Fruit fly (Drosophila melanogaster) whole organism, prepupa: ENCODE results near the gene Prm.

Source experiments
- Blimp-1 ChIP-seq: fragments of 200-800 bp; sonication (Bioruptor generic); optimal IDR thresholded peaks from 3 replicates; lab custom pipeline; 2017; ENCODE audit warnings: missing biosample characterization, missing genetic modification characterization, mild to moderate bottlenecking, moderate library complexity, missing genetic modification reagents
- CG10631 ChIP-seq: fragments of 200-800 bp; sonication (Bioruptor generic); optimal IDR thresholded peaks from 2 replicates; lab custom pipeline; 2016; ENCODE audit warnings: missing biosample characterization, missing genetic modification characterization
- CG10669 ChIP-seq: fragments of 200-800 bp; sonication (Bioruptor generic); optimal IDR thresholded peaks from 3 replicates; lab custom pipeline; 2018; ENCODE audit warnings: missing biosample characterization, mild to moderate bottlenecking, missing genetic modification characterization, moderate library complexity
- CG11762 ChIP-seq: fragments of 200-800 bp; sonication (Bioruptor generic); optimal IDR thresholded peaks from 3 replicates; lab custom pipeline; 2016; ENCODE audit warnings: missing biosample characterization, missing genetic modification characterization; ENCODE audit not compliant: insufficient read depth
- CG11902 ChIP-seq: fragments of 200-800 bp; sonication (Bioruptor generic); optimal IDR thresholded peaks from 3 replicates; lab custom pipeline; 2016; ENCODE audit warnings: missing biosample characterization, missing genetic modification characterization
- CG15336 ChIP-seq: fragments of 200-800 bp; sonication (Bioruptor generic); IDR thresholded peaks from 2 replicates; pipeline ENCODE4 v1.3.6; 2022; ENCODE audit warnings: missing biosample characterization, missing genetic modification characterization
- CG1621 ChIP-seq: fragments of 200-800 bp; sonication (Bioruptor generic); optimal IDR thresholded peaks from 3 replicates; lab custom pipeline; 2018; ENCODE audit warnings: missing biosample characterization, mild to moderate bottlenecking, missing genetic modification characterization
- CG16779 ChIP-seq: fragments of 200-800 bp; sonication (Bioruptor generic); optimal IDR thresholded peaks from 3 replicates; lab custom pipeline; 2017; ENCODE audit warnings: missing biosample characterization, mild to moderate bottlenecking, missing genetic modification characterization
- CG3032 ChIP-seq: fragments of 200-800 bp; optimal IDR thresholded peaks from 2 replicates; lab custom pipeline; 2019; ENCODE audit warnings: missing biosample characterization, mild to moderate bottlenecking, missing genetic modification characterization, moderate library complexity
- CG31627 ChIP-seq: fragments of 200-800 bp; sonication (Bioruptor generic); optimal IDR thresholded peaks from 3 replicates; lab custom pipeline; 2016; ENCODE audit warnings: missing biosample characterization, missing genetic modification characterization
- CG32006 ChIP-seq: fragments of 200-800 bp; sonication (Bioruptor generic); optimal IDR thresholded peaks from 3 replicates; lab custom pipeline; 2017; ENCODE audit warnings: missing biosample characterization, mild to moderate bottlenecking, missing genetic modification characterization
- CG34406 ChIP-seq: fragments of 200-800 bp; sonication (Bioruptor generic); optimal IDR thresholded peaks from 3 replicates; lab custom pipeline; 2016; ENCODE audit warnings: missing biosample characterization, missing genetic modification characterization
- CG3919 ChIP-seq: fragments of 200-800 bp; sonication (Bioruptor generic); optimal IDR thresholded peaks from 3 replicates; lab custom pipeline; 2016; ENCODE audit warnings: missing biosample characterization, missing genetic modification characterization
- CG4318 ChIP-seq: fragments of 200-800 bp; sonication (Bioruptor generic); optimal IDR thresholded peaks from 3 replicates; lab custom pipeline; 2017; ENCODE audit warnings: missing biosample characterization, mild to moderate bottlenecking, missing genetic modification characterization
- CG6163 ChIP-seq: fragments of 200-800 bp; sonication (Bioruptor generic); IDR thresholded peaks from 3 replicates; pipeline ENCODE4 v1.3.6; 2022; ENCODE audit warnings: missing biosample characterization, missing genetic modification characterization
- CG6276 ChIP-seq: fragments of 200-800 bp; sonication (Bioruptor generic); optimal IDR thresholded peaks from 2 replicates; lab custom pipeline; 2017; ENCODE audit warnings: missing biosample characterization, mild to moderate bottlenecking, missing genetic modification characterization
- CG6792 ChIP-seq: fragments of 200-800 bp; sonication (Bioruptor generic); optimal IDR thresholded peaks from 3 replicates; lab custom pipeline; 2016; ENCODE audit warnings: missing biosample characterization, missing genetic modification characterization
- CG6854 ChIP-seq: fragments of 200-800 bp; sonication (Bioruptor generic); optimal IDR thresholded peaks from 2 replicates; lab custom pipeline; 2017; ENCODE audit warnings: missing biosample characterization, mild to moderate bottlenecking, missing genetic modification characterization
- CG7368 ChIP-seq: fragments of 200-800 bp; sonication (Bioruptor generic); optimal IDR thresholded peaks from 3 replicates; lab custom pipeline; 2016; ENCODE audit warnings: missing biosample characterization, missing genetic modification characterization
- CG8119 ChIP-seq: fragments of 200-800 bp; sonication (Bioruptor generic); IDR thresholded peaks from 3 replicates; pipeline ENCODE4 v1.3.6; 2022; ENCODE audit warnings: missing biosample characterization, missing genetic modification characterization
- CG8319 ChIP-seq: fragments of 200-800 bp; sonication (Bioruptor generic); optimal IDR thresholded peaks from 3 replicates; lab custom pipeline; 2016; ENCODE audit warnings: missing biosample characterization, missing genetic modification characterization
- CG8632 ChIP-seq: fragments of 200-800 bp; sonication (Bioruptor generic); optimal IDR thresholded peaks from 3 replicates; lab custom pipeline; 2016; ENCODE audit warnings: missing biosample characterization, missing genetic modification characterization
- Eip75B ChIP-seq: fragments of 200-800 bp; sonication (Bioruptor generic); optimal IDR thresholded peaks from 3 replicates; lab custom pipeline; 2016; ENCODE audit warnings: missing biosample characterization, missing genetic modification characterization
- Eip78C ChIP-seq: fragments of 200-800 bp; sonication (Bioruptor generic); peaks from one replicate; lab custom pipeline; 2016; ENCODE audit warnings: missing biosample characterization, missing genetic modification characterization
- Eip93F ChIP-seq: fragments of 200-800 bp; sonication (Bioruptor generic); optimal IDR thresholded peaks from 2 replicates; lab custom pipeline; 2016; ENCODE audit warnings: missing biosample characterization, mild to moderate bottlenecking, missing genetic modification characterization
- Ets21C ChIP-seq: fragments of 200-800 bp; sonication (Bioruptor generic); optimal IDR thresholded peaks from 3 replicates; lab custom pipeline; 2016; ENCODE audit warnings: missing biosample characterization, missing genetic modification characterization
- Ets96B ChIP-seq: fragments of 200-800 bp; optimal IDR thresholded peaks from 2 replicates; lab custom pipeline; 2019; ENCODE audit warnings: missing biosample characterization, mild to moderate bottlenecking, missing genetic modification characterization, moderate library complexity
- Gug ChIP-seq: fragments of 200-800 bp; sonication (Bioruptor generic); IDR thresholded peaks from 2 replicates; pipeline ENCODE4 v1.3.6; 2022; ENCODE audit warnings: missing biosample characterization, missing genetic modification characterization
- Hr38 ChIP-seq: sonication (Bioruptor generic); optimal IDR thresholded peaks from 2 replicates; lab custom pipeline; 2016; ENCODE audit warnings: missing biosample characterization, missing genetic modification characterization
- Hr39 ChIP-seq: fragments of 200-800 bp; sonication (Bioruptor generic); optimal IDR thresholded peaks from 2 replicates; lab custom pipeline; 2016; ENCODE audit warnings: missing biosample characterization, missing genetic modification characterization
- Hr4 ChIP-seq: fragments of 200-800 bp; sonication (Bioruptor generic); optimal IDR thresholded peaks from 3 replicates; lab custom pipeline; 2016; ENCODE audit warnings: missing biosample characterization, missing genetic modification characterization
- Met ChIP-seq: fragments of 200-800 bp; sonication (Bioruptor generic); optimal IDR thresholded peaks from 3 replicates; lab custom pipeline; 2016; ENCODE audit warnings: missing biosample characterization, missing genetic modification characterization
- OdsH ChIP-seq: fragments of 200-800 bp; sonication (Bioruptor generic); optimal IDR thresholded peaks from 3 replicates; lab custom pipeline; 2016; ENCODE audit warnings: missing biosample characterization, missing genetic modification characterization
- Smox ChIP-seq: fragments of 200-800 bp; sonication (Bioruptor generic); optimal IDR thresholded peaks from 3 replicates; lab custom pipeline; 2016; ENCODE audit warnings: missing biosample characterization, missing genetic modification characterization
- Sox102F ChIP-seq: fragments of 200-800 bp; sonication (Bioruptor generic); optimal IDR thresholded peaks from 2 replicates; lab custom pipeline; 2016; ENCODE audit warnings: missing biosample characterization, mild to moderate bottlenecking, missing genetic modification characterization
- Sox14 ChIP-seq: fragments of 200-800 bp; sonication (Bioruptor generic); optimal IDR thresholded peaks from 3 replicates; lab custom pipeline; 2016; ENCODE audit warnings: missing biosample characterization, missing genetic modification characterization
- achi ChIP-seq: fragments of 200-800 bp; sonication (Bioruptor generic); optimal IDR thresholded peaks from 3 replicates; lab custom pipeline; 2016; ENCODE audit warnings: missing biosample characterization, missing genetic modification characterization
- cyc ChIP-seq: fragments of 200-800 bp; sonication (Bioruptor generic); optimal IDR thresholded peaks from 3 replicates; lab custom pipeline; 2016; ENCODE audit warnings: missing biosample characterization, missing genetic modification characterization
- dac ChIP-seq: fragments of 200-800 bp; sonication (Bioruptor generic); optimal IDR thresholded peaks from 2 replicates; lab custom pipeline; 2017; ENCODE audit warnings: missing biosample characterization, mild to moderate bottlenecking, missing genetic modification characterization
- dsx ChIP-seq: fragments of 200-800 bp; optimal IDR thresholded peaks from 3 replicates; lab custom pipeline; 2019; ENCODE audit warnings: missing biosample characterization, mild to moderate bottlenecking, missing genetic modification characterization, moderate library complexity; ENCODE audit not compliant: poor library complexity, severe bottlenecking
- esn ChIP-seq: fragments of 200-800 bp; sonication (Bioruptor generic); optimal IDR thresholded peaks from 2 replicates; lab custom pipeline; 2016; ENCODE audit warnings: missing biosample characterization, mild to moderate bottlenecking, missing genetic modification characterization, moderate library complexity
- fd85E ChIP-seq: fragments of 200-800 bp; sonication (Bioruptor generic); optimal IDR thresholded peaks from 3 replicates; lab custom pipeline; 2016; ENCODE audit warnings: missing biosample characterization, missing genetic modification characterization
- fkh ChIP-seq: fragments of 200-800 bp; sonication (Bioruptor generic); optimal IDR thresholded peaks from 3 replicates; lab custom pipeline; 2017; ENCODE audit warnings: missing biosample characterization, mild to moderate bottlenecking, missing genetic modification characterization, moderate library complexity
- net ChIP-seq: fragments of 200-800 bp; sonication (Bioruptor generic); optimal IDR thresholded peaks from 3 replicates; lab custom pipeline; 2016; ENCODE audit warnings: missing biosample characterization, missing genetic modification characterization
- salr ChIP-seq, 2 experiments: fragments of 200-800 bp; sonication (Bioruptor generic); optimal IDR thresholded peaks; 3 replicates each; lab custom pipeline; 2016 to 2018; ENCODE audit warnings: missing biosample characterization in 2 of 2, missing genetic modification characterization in 2 of 2, mild to moderate bottlenecking in 1 of 2
- ss ChIP-seq, 2 experiments: fragments of 200-800 bp; sonication (Bioruptor generic); optimal IDR thresholded peaks; 2 replicates in 1 of 2; 3 replicates in 1 of 2; lab custom pipeline; 2017 to 2018; ENCODE audit warnings: mild to moderate bottlenecking in 2 of 2, missing biosample characterization in 2 of 2, missing genetic modification characterization in 2 of 2, moderate library complexity in 1 of 2
- svp ChIP-seq: fragments of 200-800 bp; sonication (Bioruptor generic); peaks from one replicate; lab custom pipeline; 2016; ENCODE audit warnings: missing biosample characterization, missing genetic modification characterization
- topi ChIP-seq: fragments of 200-800 bp; sonication (Bioruptor generic); optimal IDR thresholded peaks from 3 replicates; lab custom pipeline; 2016; ENCODE audit warnings: missing biosample characterization, missing genetic modification characterization
- vri ChIP-seq: fragments of 200-800 bp; sonication (Bioruptor generic); optimal IDR thresholded peaks from 3 replicates; lab custom pipeline; 2016; ENCODE audit warnings: missing biosample characterization, mild to moderate bottlenecking, missing genetic modification characterization

Prm gene

dm6 chr3L:8691891-8692874 is 52.9 kb downstream of the Prm start:
- TF ChIP-seq CG6854 (GFP tag; lab: Kevin White, UChicago): peak; percentile 86
- TF ChIP-seq CG10669 (GFP tag; lab: Kevin White, UChicago): peak; percentile 3
- peak; percentile 15; the same call in 2 of the 3 replicates for TF ChIP-seq CG6163 (GFP tag; lab: Robert Waterston, UW)
- TF ChIP-seq CG3919 (GFP tag; lab: Kevin White, UChicago): peak; percentile 30
- peak; percentile 8 for TF ChIP-seq Sox14 (GFP tag; lab: Kevin White, UChicago)
- peak; percentile 51 for TF ChIP-seq net (GFP tag; lab: Kevin White, UChicago)
- peak; percentile 57 for TF ChIP-seq CG6792 (GFP tag; lab: Kevin White, UChicago)
- TF ChIP-seq fkh (GFP tag; lab: Kevin White, UChicago): peak; percentile 22
- peak; percentile 82 to 83 for TF ChIP-seq ss (GFP tag; optimal IDR thresholded peaks at IDR 0.05; lab: Kevin White, UChicago)
- TF ChIP-seq OdsH (GFP tag; lab: Kevin White, UChicago): peak; percentile 41
- TF ChIP-seq CG32006: peak; percentile 81
- peak; percentile 61 for TF ChIP-seq CG8632 (GFP tag; lab: Kevin White, UChicago)
- peak; percentile 81 for TF ChIP-seq Eip78C (GFP tag; lab: Kevin White, UChicago)
- TF ChIP-seq CG11762 (GFP tag; lab: Kevin White, UChicago): no peak
- TF ChIP-seq Met (GFP tag; lab: Kevin White, UChicago): peak; percentile 47
- TF ChIP-seq CG11902 (GFP tag; lab: Kevin White, UChicago): peak; percentile 11
- 0 out of 2 replicates have a peak, but pooled peaks have one; percentile 29 for TF ChIP-seq CG15336 (GFP tag; lab: Robert Waterston, UW)
- TF ChIP-seq achi (GFP tag; lab: Kevin White, UChicago): peak; percentile 45
- TF ChIP-seq CG10631 (GFP tag; lab: Kevin White, UChicago): peak; percentile 61
- TF ChIP-seq CG7368 (GFP tag; lab: Kevin White, UChicago): no peak
- peak; percentile 4 for TF ChIP-seq cyc (GFP tag; lab: Kevin White, UChicago)
- TF ChIP-seq CG31627: peak; percentile 4
- TF ChIP-seq Blimp-1 (GFP tag; lab: Kevin White, UChicago): no peak
- TF ChIP-seq fd85E (GFP tag; lab: Kevin White, UChicago): no peak
- TF ChIP-seq Ets21C (GFP tag; lab: Kevin White, UChicago): no peak
- TF ChIP-seq salr (GFP tag; optimal IDR thresholded peaks at IDR 0.05; lab: Kevin White, UChicago): peak; percentile 12 to 69
- peak; percentile 46 for TF ChIP-seq CG3032 (tag; lab: Kevin White, UChicago)
- TF ChIP-seq Eip93F: peak; percentile 78
- TF ChIP-seq Gug: no peak
- TF ChIP-seq topi (GFP tag; lab: Kevin White, UChicago): peak; percentile 12
- TF ChIP-seq vri (GFP tag; lab: Kevin White, UChicago): peak; percentile 86
- TF ChIP-seq Sox102F (GFP tag; lab: Kevin White, UChicago): no peak
- TF ChIP-seq Hr38 (GFP tag; lab: Kevin White, UChicago): no peak
- TF ChIP-seq Ets96B (tag; lab: Kevin White, UChicago): peak; percentile 19
- TF ChIP-seq dsx: no peak
- peak; percentile 17 for TF ChIP-seq Eip75B (GFP tag; lab: Kevin White, UChicago)
- TF ChIP-seq CG4318 (GFP tag; lab: Kevin White, UChicago): peak; percentile 68
- no peak for TF ChIP-seq CG8319
- TF ChIP-seq esn (GFP tag; lab: Kevin White, UChicago): peak; percentile 73
- TF ChIP-seq Smox (GFP tag; lab: Kevin White, UChicago): peak; percentile 40
- peak; percentile 33 for TF ChIP-seq Hr4 (GFP tag; lab: Kevin White, UChicago)
- TF ChIP-seq CG34406 (GFP tag; lab: Kevin White, UChicago): peak; percentile 73
- peak; percentile 11 for TF ChIP-seq dac (GFP tag; lab: Kevin White, UChicago)
- TF ChIP-seq CG1621 (tag; lab: Kevin White, UChicago): peak; percentile 61
- TF ChIP-seq CG8119 (GFP tag; lab: Robert Waterston, UW): 0 out of 3 replicates have a peak, but pooled peaks have one; percentile 41
- TF ChIP-seq CG6276 (GFP tag; lab: Kevin White, UChicago): peak; percentile 56
- peak; percentile 94 for TF ChIP-seq svp (GFP tag; lab: Kevin White, UChicago)
- TF ChIP-seq Hr39 (GFP tag; lab: Kevin White, UChicago): peak; percentile 10
- TF ChIP-seq CG16779: peak; percentile 35
